Fruit fly (Drosophila melanogaster): Measurements from ENCODE around the gene CG43083.

CG43083 gene

dm6 chr3L:15632653-15633052 is 15.7 kb upstream of the CG43083 start (continued):
- TF ChIP-seq CG13624 (GFP tag; optimal IDR thresholded peaks at IDR 0.05) (no peak), chm (GFP tag; IDR thresholded peaks at IDR 0.05) (no peak), CG9437 (GFP tag; optimal IDR thresholded peaks at IDR 0.05) (no peak), CG33557 (GFP tag; optimal IDR thresholded peaks at IDR 0.05) (no peak), CG34376 (GFP tag; optimal IDR thresholded peaks at IDR 0.05) (peak; percentile 6), CG16863 (GFP tag; optimal IDR thresholded peaks at IDR 0.05) (no peak), CG14965 (GFP tag; optimal IDR thresholded peaks at IDR 0.05; ENCODE audit: borderline replicate concordance) (no peak), CG7271 (tag; optimal IDR thresholded peaks at IDR 0.05) (no peak), Side (GFP tag; optimal IDR thresholded peaks at IDR 0.05) (no peak), CG11247 (GFP tag; IDR thresholded peaks at IDR 0.05) (no peak), CG16779 (GFP tag; IDR thresholded peaks at IDR 0.05) (no peak), crp (GFP tag; optimal IDR thresholded peaks at IDR 0.05) (no peak), mirr (GFP tag; optimal IDR thresholded peaks at IDR 0.05) (peak; percentile 8), CG10321 (GFP tag; IDR thresholded peaks at IDR 0.05) (no peak), MTF-1 (GFP tag; optimal IDR thresholded peaks at IDR 0.05; ENCODE audit: borderline replicate concordance) (no peak), ato (GFP tag; IDR thresholded peaks at IDR 0.05; ENCODE audit: partially characterized antibody) (no peak), NK7.1 (GFP tag; optimal IDR thresholded peaks at IDR 0.05) (no peak), PHDP (tag; optimal IDR thresholded peaks at IDR 0.05) (no peak), Med (GFP tag) (peak; percentile 71), CG3847 (GFP tag; IDR thresholded peaks at IDR 0.05) (no peak), BtbVII (GFP tag; optimal IDR thresholded peaks at IDR 0.05) (peak; percentile 21), CG16813 (GFP tag; IDR thresholded peaks at IDR 0.05; ENCODE audit: partially characterized antibody) (no peak), CG33213 (GFP tag; optimal IDR thresholded peaks at IDR 0.05) (no peak), pita (GFP tag; optimal IDR thresholded peaks at IDR 0.05) (no peak), Neu2 (GFP tag; optimal IDR thresholded peaks at IDR 0.05; ENCODE audit: borderline replicate concordance) (no peak), Nf-YA (GFP tag; IDR thresholded peaks at IDR 0.05) (no peak), pfk (GFP tag; optimal IDR thresholded peaks at IDR 0.05) (no peak), inv (GFP tag; IDR thresholded peaks at IDR 0.05; ENCODE audit: partially characterized antibody) (no peak), kay (GFP tag; optimal IDR thresholded peaks at IDR 0.05) (no peak), Lhr (GFP tag; optimal IDR thresholded peaks at IDR 0.05) (no peak), CG9727 (GFP tag; optimal IDR thresholded peaks at IDR 0.05) (no peak), Gug (GFP tag; IDR thresholded peaks at IDR 0.05) (no peak), H2.0 (GFP tag; IDR thresholded peaks at IDR 0.05) (no peak), corto (GFP tag; optimal IDR thresholded peaks at IDR 0.05) (no peak), CG6854 (GFP tag; optimal IDR thresholded peaks at IDR 0.05) (peak; percentile 2), pan (optimal IDR thresholded peaks at IDR 0.05) (no peak), pan (GFP tag; optimal IDR thresholded peaks at IDR 0.05 in 1 of 2, IDR thresholded peaks at IDR 0.05 in 1 of 2) (no peak), chn (GFP tag; optimal IDR thresholded peaks at IDR 0.05) (no peak), da (GFP tag; optimal IDR thresholded peaks at IDR 0.05) (no peak), zfh2 (GFP tag; optimal IDR thresholded peaks at IDR 0.05) (no peak), caup (GFP tag; optimal IDR thresholded peaks at IDR 0.05; ENCODE audit: severe bottlenecking) (peak; percentile 48), CG16815 (GFP tag; optimal IDR thresholded peaks at IDR 0.05) (no peak), Ets97D (GFP tag; optimal IDR thresholded peaks at IDR 0.05) (no peak), CG3838 (GFP tag; optimal IDR thresholded peaks at IDR 0.05) (no peak), CG5180 (GFP tag; optimal IDR thresholded peaks at IDR 0.05) (peak; percentile 10), CG4820 (GFP tag; optimal IDR thresholded peaks at IDR 0.05) (no peak), CG13296 (GFP tag; optimal IDR thresholded peaks at IDR 0.05) (peak; percentile 54), CG15514 (GFP tag; optimal IDR thresholded peaks at IDR 0.05) (peak; percentile 4), jigr1 (GFP tag; IDR thresholded peaks at IDR 0.05) (no peak), so (GFP tag; IDR thresholded peaks at IDR 0.05) (no peak), lab (GFP tag; optimal IDR thresholded peaks at IDR 0.05) (peak; percentile 30)
